Worm (Caenorhabditis elegans) whole organism, L1 larva: ENCODE results near the gene fkh-5.

ENCODE experiments used
- C04F5.9 ChIP-seq: sonication (generic microtip); optimal IDR thresholded peaks from 2 replicates; lab custom pipeline; 2016; ENCODE audit warnings: missing genetic modification characterization, missing compliant biosample characterization
- C34B4.2 ChIP-seq: sonication (generic microtip); optimal IDR thresholded peaks from 2 replicates; lab custom pipeline; 2017; ENCODE audit warnings: mild to moderate bottlenecking, missing genetic modification characterization, missing compliant biosample characterization
- Y116A8C.19 ChIP-seq: sonication (generic microtip); optimal IDR thresholded peaks from 2 replicates; lab custom pipeline; 2016; ENCODE audit warnings: missing compliant biosample characterization, missing genetic modification characterization, borderline replicate concordance
- aly-2 ChIP-seq: fragments of 150-350 bp; optimal IDR thresholded peaks from 2 replicates; lab custom pipeline; 2014; ENCODE audit warnings: missing biosample characterization, missing genetic modification characterization
- ama-1 ChIP-seq: fragments of 150-350 bp; optimal IDR thresholded peaks from 2 replicates; lab custom pipeline; 2014
- blmp-1 ChIP-seq: fragments of 150-350 bp; optimal IDR thresholded peaks from 2 replicates; lab custom pipeline; 2014; ENCODE audit warnings: missing biosample characterization, missing genetic modification characterization
- ceh-63 ChIP-seq: fragments of 200-800 bp; sonication (Bioruptor generic); optimal IDR thresholded peaks from 2 replicates; lab custom pipeline; 2018; ENCODE audit warnings: mild to moderate bottlenecking, missing genetic modification characterization, missing compliant biosample characterization
- ceh-8 ChIP-seq: fragments of 200-800 bp; sonication (Bioruptor generic); optimal IDR thresholded peaks from 2 replicates; lab custom pipeline; 2018; ENCODE audit warnings: mild to moderate bottlenecking, missing genetic modification characterization, moderate library complexity, missing compliant biosample characterization
- ceh-90 ChIP-seq: sonication (generic microtip); optimal IDR thresholded peaks from 2 replicates; lab custom pipeline; 2016; ENCODE audit warnings: missing genetic modification characterization, missing compliant biosample characterization
- efl-3 ChIP-seq: fragments of 200-800 bp; sonication (Bioruptor generic); optimal IDR thresholded peaks from 2 replicates; lab custom pipeline; 2018; ENCODE audit warnings: mild to moderate bottlenecking, missing genetic modification characterization, missing compliant biosample characterization
- egl-13 ChIP-seq: sonication (generic microtip); optimal IDR thresholded peaks from 2 replicates; lab custom pipeline; 2016; ENCODE audit warnings: missing genotype, missing genetic modification reagents, missing genetic modification characterization, missing compliant biosample characterization
- elt-2 ChIP-seq: sonication (generic microtip); optimal IDR thresholded peaks from 2 replicates; lab custom pipeline; 2016; ENCODE audit warnings: missing genetic modification characterization, mild to moderate bottlenecking, inconsistent platforms, missing compliant biosample characterization, missing genetic modification reagents
- ets-5 ChIP-seq: fragments of 200-800 bp; sonication (Bioruptor generic); IDR thresholded peaks from 2 replicates; pipeline ENCODE4 v1.3.6; 2022; ENCODE audit warnings: missing genetic modification characterization, missing compliant biosample characterization
- fkh-8 ChIP-seq: sonication (generic microtip); optimal IDR thresholded peaks from 2 replicates; lab custom pipeline; 2016; ENCODE audit warnings: mild to moderate bottlenecking, missing genetic modification characterization, missing compliant biosample characterization
- fos-1 ChIP-seq: fragments of 150-350 bp; optimal IDR thresholded peaks from 2 replicates; lab custom pipeline; 2014; ENCODE audit warnings: missing biosample characterization, missing genetic modification characterization
- grh-1 ChIP-seq: fragments of 200-800 bp; sonication (Bioruptor generic); IDR thresholded peaks from 2 replicates; pipeline ENCODE4 v1.3.6; 2022; ENCODE audit warnings: missing genetic modification reagents, missing genetic modification characterization, missing compliant biosample characterization
- hlh-4 ChIP-seq: sonication (generic microtip); optimal IDR thresholded peaks from 2 replicates; lab custom pipeline; 2016; ENCODE audit warnings: mild to moderate bottlenecking, missing genetic modification characterization, missing compliant biosample characterization
- hpl-2 ChIP-seq: fragments of 150-350 bp; optimal IDR thresholded peaks from 2 replicates; lab custom pipeline; 2014; ENCODE audit warnings: missing biosample characterization, missing genetic modification reagents, missing genetic modification characterization
- isw-1 ChIP-seq: fragments of 200-800 bp; sonication (Bioruptor generic); IDR thresholded peaks from 2 replicates; pipeline ENCODE4 v1.3.6; 2022; ENCODE audit warnings: missing genetic modification characterization, missing compliant biosample characterization
- jun-1 ChIP-seq: fragments of 150-350 bp; optimal IDR thresholded peaks from 2 replicates; lab custom pipeline; 2014; ENCODE audit warnings: missing biosample characterization, missing genetic modification reagents, missing genetic modification characterization
- lin-15B ChIP-seq: fragments of 150-350 bp; sonication (generic microtip); optimal IDR thresholded peaks from 3 replicates; lab custom pipeline; 2014; ENCODE audit warnings: missing biosample characterization, missing genetic modification characterization
- lin-39 ChIP-seq: fragments of 150-350 bp; optimal IDR thresholded peaks from 2 replicates; lab custom pipeline; 2014; ENCODE audit warnings: missing biosample characterization, missing genetic modification reagents, missing genetic modification characterization
- mdl-1 ChIP-seq, 2 experiments: fragments of 150-350 bp; optimal IDR thresholded peaks; 2 replicates each; lab custom pipeline; 2014 to 2017; ENCODE audit warnings: missing biosample characterization in 2 of 2, missing genetic modification characterization in 2 of 2, inconsistent platforms in 1 of 2
- mep-1 ChIP-seq: fragments of 150-350 bp; optimal IDR thresholded peaks from 2 replicates; lab custom pipeline; 2014; ENCODE audit warnings: missing biosample characterization, missing genetic modification characterization
- nhr-11 ChIP-seq: fragments of 150-350 bp; optimal IDR thresholded peaks from 2 replicates; lab custom pipeline; 2014; ENCODE audit warnings: missing biosample characterization, missing genetic modification characterization
- nhr-71 ChIP-seq: sonication (generic microtip); optimal IDR thresholded peaks from 2 replicates; lab custom pipeline; 2016; ENCODE audit warnings: mild to moderate bottlenecking, missing genetic modification characterization, moderate library complexity, missing compliant biosample characterization
- nhr-76 ChIP-seq: sonication (generic microtip); optimal IDR thresholded peaks from 2 replicates; lab custom pipeline; 2017; ENCODE audit warnings: missing biosample characterization, missing genetic modification characterization
- nhr-77 ChIP-seq: fragments of 150-350 bp; optimal IDR thresholded peaks from 2 replicates; lab custom pipeline; 2014; ENCODE audit warnings: missing biosample characterization, missing genetic modification characterization
- nhr-84 ChIP-seq: sonication (generic microtip); optimal IDR thresholded peaks from 2 replicates; lab custom pipeline; 2017; ENCODE audit warnings: missing biosample characterization, missing genetic modification characterization
- nhr-90 ChIP-seq: sonication (generic microtip); optimal IDR thresholded peaks from 2 replicates; lab custom pipeline; 2016; ENCODE audit warnings: mild to moderate bottlenecking, missing genetic modification characterization, missing compliant biosample characterization; ENCODE audit not compliant: poor library complexity
- pag-3 ChIP-seq: sonication (generic microtip); optimal IDR thresholded peaks from 2 replicates; lab custom pipeline; 2017; ENCODE audit warnings: missing genetic modification characterization, mild to moderate bottlenecking, missing compliant biosample characterization, antibody characterized with exemption, borderline replicate concordance; ENCODE audit not compliant: insufficient read depth
- pqm-1 ChIP-seq: sonication (generic microtip); optimal IDR thresholded peaks from 3 replicates; lab custom pipeline; 2017; ENCODE audit warnings: missing biosample characterization, missing genetic modification characterization
- rnt-1 ChIP-seq: sonication (generic microtip); optimal IDR thresholded peaks from 2 replicates; lab custom pipeline; 2016; ENCODE audit warnings: mild to moderate bottlenecking, missing genetic modification characterization, moderate library complexity, missing compliant biosample characterization
- skn-1 ChIP-seq: fragments of 150-350 bp; optimal IDR thresholded peaks from 2 replicates; lab custom pipeline; 2014; ENCODE audit warnings: missing biosample characterization, missing genetic modification characterization
- sptf-1 ChIP-seq: fragments of 150-350 bp; optimal IDR thresholded peaks from 2 replicates; lab custom pipeline; 2014; ENCODE audit warnings: missing biosample characterization, missing genetic modification characterization
- swsn-7 ChIP-seq: sonication (generic microtip); optimal IDR thresholded peaks from 2 replicates; lab custom pipeline; 2016; ENCODE audit warnings: missing genetic modification characterization, missing compliant biosample characterization
- tbx-2 ChIP-seq: sonication (generic microtip); optimal IDR thresholded peaks from 2 replicates; lab custom pipeline; 2016; ENCODE audit warnings: missing genetic modification characterization, missing compliant biosample characterization
- tlp-1 ChIP-seq: fragments of 150-350 bp; optimal IDR thresholded peaks from 2 replicates; lab custom pipeline; 2014; ENCODE audit warnings: missing biosample characterization, missing genetic modification characterization
- unc-98 ChIP-seq: fragments of 200-800 bp; sonication (Bioruptor generic); IDR thresholded peaks from 2 replicates; pipeline ENCODE4 v1.3.6; 2022; ENCODE audit warnings: missing genetic modification characterization, missing compliant biosample characterization
- zag-1 ChIP-seq: fragments of 150-350 bp; optimal IDR thresholded peaks from 2 replicates; lab custom pipeline; 2014; ENCODE audit warnings: missing biosample characterization, missing genetic modification characterization
- ztf-11 ChIP-seq, 2 experiments: sonication (generic microtip); optimal IDR thresholded peaks; 2 replicates each; lab custom pipeline; 2016 to 2017; ENCODE audit warnings: missing genetic modification characterization in 2 of 2, missing biosample characterization in 1 of 2, missing compliant biosample characterization in 1 of 2
- ztf-4 ChIP-seq: fragments of 150-350 bp; optimal IDR thresholded peaks from 2 replicates; lab custom pipeline; 2014; ENCODE audit warnings: missing biosample characterization, missing genetic modification characterization

Gene fkh-5

DNA sequence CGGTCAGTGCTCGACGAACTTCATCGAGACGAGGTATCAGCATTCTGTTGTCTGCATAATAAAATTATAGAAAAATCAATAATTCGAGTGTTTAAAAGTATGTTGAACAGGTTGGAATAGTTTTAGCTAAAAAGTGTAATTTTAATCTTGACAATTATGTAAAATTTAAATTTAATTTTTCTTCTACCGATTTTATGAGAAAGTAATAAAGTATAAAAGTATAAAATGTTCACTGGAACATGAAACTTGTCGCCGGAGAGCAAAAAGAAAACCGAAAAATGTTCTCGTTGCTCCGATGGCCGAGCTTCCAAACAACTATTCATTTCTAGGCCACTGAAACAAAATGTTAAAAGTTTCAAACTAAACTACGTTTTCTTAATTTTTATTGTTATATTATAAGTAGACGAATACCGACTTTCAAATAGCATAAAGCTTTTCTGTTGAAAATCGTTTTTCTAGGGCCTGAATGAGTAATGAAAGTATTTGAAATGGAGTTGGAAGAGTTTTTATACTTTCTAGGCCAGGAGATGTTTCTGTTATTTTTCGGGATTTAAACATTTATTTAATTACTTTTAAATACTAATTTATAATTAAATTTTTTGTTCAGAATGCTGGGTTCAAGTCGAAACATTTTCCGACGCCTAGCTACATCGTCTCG lies 17.4 kb downstream of the fkh-5 start, which contains the start of the genes C35D10.10 and C35D10.5 (continued):
- TF ChIP-seq C04F5.9 (tag; lab: Kevin White, UChicago), result no peak
- TF ChIP-seq sptf-1 (tag; lab: Kevin White, UChicago), result no peak
- TF ChIP-seq fos-1 (tag; lab: Kevin White, UChicago), result no peak
- TF ChIP-seq pag-3, result no peak
- TF ChIP-seq ets-5, result no peak
- no peak for TF ChIP-seq isw-1 (GFP tag; lab: Robert Waterston, UW)
- TF ChIP-seq nhr-90 (tag; lab: Kevin White, UChicago), result peak; percentile 48
- no peak for TF ChIP-seq ceh-63
- no peak for TF ChIP-seq C34B4.2 (tag; lab: Kevin White, UChicago)
- no peak for TF ChIP-seq nhr-11 (tag; lab: Kevin White, UChicago)
- no peak for TF ChIP-seq jun-1 (tag; lab: Kevin White, UChicago)
- no peak for TF ChIP-seq grh-1
- TF ChIP-seq fkh-8 (tag; lab: Kevin White, UChicago), result no peak
- peak; percentile 81 for TF ChIP-seq ceh-90 (tag; lab: Kevin White, UChicago)
- TF ChIP-seq egl-13 (tag; lab: Kevin White, UChicago), result no peak
- TF ChIP-seq zag-1 (tag; lab: Kevin White, UChicago), result no peak
- TF ChIP-seq nhr-76 (tag; lab: Kevin White, UChicago), result no peak
- TF ChIP-seq blmp-1 (tag; lab: Kevin White, UChicago), result no peak
- no peak for TF ChIP-seq ztf-4
- TF ChIP-seq aly-2 (tag; lab: Kevin White, UChicago), result no peak
- no peak for TF ChIP-seq mep-1 (tag; lab: Kevin White, UChicago)
- peak; percentile 20 for TF ChIP-seq tbx-2 (tag; lab: Kevin White, UChicago)
- no peak for TF ChIP-seq ama-1
- TF ChIP-seq ztf-11 (tag; optimal IDR thresholded peaks at IDR 0.05; lab: Kevin White, UChicago), result peak in 1 of 2 experiments; percentile 39
- no peak for TF ChIP-seq hlh-4 (tag; lab: Kevin White, UChicago)
- no peak for TF ChIP-seq unc-98
- peak; percentile 34 for TF ChIP-seq nhr-71 (tag; lab: Kevin White, UChicago)
- TF ChIP-seq Y116A8C.19 (tag; lab: Kevin White, UChicago), result no peak
- TF ChIP-seq efl-3 (GFP tag; lab: Kevin White, UChicago), result no peak
- no peak for TF ChIP-seq swsn-7 (tag; lab: Kevin White, UChicago)
- TF ChIP-seq rnt-1 (tag; lab: Kevin White, UChicago), result peak; percentile 8
- TF ChIP-seq mdl-1 (tag; optimal IDR thresholded peaks at IDR 0.05; lab: Kevin White, UChicago), result no peak
- no peak for TF ChIP-seq tlp-1 (tag; lab: Kevin White, UChicago)
- TF ChIP-seq lin-15B, result no peak
- no peak for TF ChIP-seq pqm-1
- no peak for TF ChIP-seq skn-1 (tag; lab: Kevin White, UChicago)

ce11 chrIII:4863127-4863526 lies 18.7 kb downstream of the fkh-5 start, which contains the start of gene coq-8:
Gene coq-8, plus strand, starts transcription at chrIII:4863427.
- no peak for TF ChIP-seq ztf-4
- no peak for TF ChIP-seq ama-1
- no peak for TF ChIP-seq nhr-71 (tag; lab: Kevin White, UChicago)
- TF ChIP-seq nhr-77, result no peak
- TF ChIP-seq pqm-1, result no peak
- no peak for TF ChIP-seq lin-39 (tag; lab: Kevin White, UChicago)
- no peak for TF ChIP-seq aly-2 (tag; lab: Kevin White, UChicago)
- TF ChIP-seq nhr-90 (tag; lab: Kevin White, UChicago), result no peak
- TF ChIP-seq ztf-11 (tag; optimal IDR thresholded peaks at IDR 0.05; lab: Kevin White, UChicago), result no peak
- TF ChIP-seq blmp-1 (tag; lab: Kevin White, UChicago), result no peak
- TF ChIP-seq ceh-8, result no peak
- no peak for TF ChIP-seq elt-2
- no peak for TF ChIP-seq ceh-90 (tag; lab: Kevin White, UChicago)
- TF ChIP-seq skn-1 (tag; lab: Kevin White, UChicago), result no peak
- TF ChIP-seq hpl-2 (GFP tag; lab: Kevin White, UChicago), result no peak
- TF ChIP-seq swsn-7 (tag; lab: Kevin White, UChicago), result no peak
- TF ChIP-seq nhr-84, result no peak
- TF ChIP-seq fos-1 (tag; lab: Kevin White, UChicago), result no peak
